Fruit fly (Drosophila melanogaster) whole organism, embryonic: ENCODE data around the gene ppk7.

Experiments used
- Atf-2 ChIP-seq: fragments of 200-800 bp; sonication (Bioruptor generic); optimal IDR thresholded peaks from 2 replicates; lab custom pipeline; 2016; ENCODE audit warnings: missing biosample characterization, missing genetic modification characterization
- Atf3 ChIP-seq: fragments of 200-800 bp; sonication (Bioruptor generic); optimal IDR thresholded peaks from 3 replicates; lab custom pipeline; 2016; ENCODE audit warnings: missing biosample characterization, missing genetic modification characterization
- C15 ChIP-seq: fragments of 200-800 bp; sonication (Bioruptor generic); IDR thresholded peaks from 3 replicates; pipeline ENCODE4 v1.3.6; 2022; ENCODE audit warnings: missing biosample characterization, missing genetic modification characterization
- CG11093 ChIP-seq: fragments of 200-800 bp; sonication (Bioruptor generic); IDR thresholded peaks from 3 replicates; pipeline ENCODE4 v1.3.6; 2022; ENCODE audit warnings: missing biosample characterization, missing genetic modification characterization
- CG11247 ChIP-seq: fragments of 200-800 bp; sonication (Bioruptor generic); IDR thresholded peaks from 2 replicates; pipeline ENCODE4 v1.3.6; 2022; ENCODE audit warnings: missing biosample characterization, missing genetic modification characterization
- CG11504 ChIP-seq: fragments of 200-800 bp; sonication (Bioruptor generic); optimal IDR thresholded peaks from 3 replicates; lab custom pipeline; 2019; ENCODE audit warnings: missing biosample characterization, mild to moderate bottlenecking, missing genetic modification characterization, moderate library complexity
- CG11696 ChIP-seq: fragments of 200-800 bp; sonication (Bioruptor generic); IDR thresholded peaks from 2 replicates; pipeline ENCODE4 v1.3.6; 2022; ENCODE audit warnings: missing biosample characterization, missing genetic modification characterization
- CG12236 ChIP-seq: fragments of 200-800 bp; sonication (Bioruptor generic); optimal IDR thresholded peaks from 2 replicates; lab custom pipeline; 2016; ENCODE audit warnings: missing biosample characterization, missing genetic modification characterization
- CG16779 ChIP-seq: fragments of 200-800 bp; sonication (Bioruptor generic); IDR thresholded peaks from 2 replicates; pipeline ENCODE4 v1.3.6; 2022; ENCODE audit warnings: missing biosample characterization, missing genetic modification characterization
- CG18011 ChIP-seq: fragments of 200-800 bp; sonication (Bioruptor generic); optimal IDR thresholded peaks from 2 replicates; lab custom pipeline; 2017; ENCODE audit warnings: missing biosample characterization, missing genetic modification characterization, mild to moderate bottlenecking, moderate library complexity, missing genotype
- CG18619 ChIP-seq: fragments of 200-800 bp; sonication (Bioruptor generic); optimal IDR thresholded peaks from 3 replicates; lab custom pipeline; 2017; ENCODE audit warnings: missing biosample characterization, mild to moderate bottlenecking, missing genetic modification characterization
- CG2678 ChIP-seq: fragments of 200-800 bp; sonication (Bioruptor generic); optimal IDR thresholded peaks from 3 replicates; lab custom pipeline; 2019; ENCODE audit warnings: missing biosample characterization, mild to moderate bottlenecking, missing genetic modification characterization, moderate library complexity
- CG2712 ChIP-seq: fragments of 200-800 bp; optimal IDR thresholded peaks from 3 replicates; lab custom pipeline; 2019; ENCODE audit warnings: missing biosample characterization, mild to moderate bottlenecking, missing genetic modification characterization, moderate library complexity
- CG33557 ChIP-seq: fragments of 200-800 bp; sonication (Bioruptor generic); optimal IDR thresholded peaks from 2 replicates; lab custom pipeline; 2019; ENCODE audit warnings: missing biosample characterization, mild to moderate bottlenecking, missing genetic modification characterization, moderate library complexity
- CG4424 ChIP-seq: fragments of 200-800 bp; sonication (Bioruptor generic); optimal IDR thresholded peaks from 3 replicates; lab custom pipeline; 2016; ENCODE audit warnings: missing biosample characterization, missing genetic modification characterization
- CG7745 ChIP-seq: fragments of 200-800 bp; sonication (Bioruptor generic); optimal IDR thresholded peaks from 2 replicates; lab custom pipeline; 2018; ENCODE audit warnings: missing biosample characterization, mild to moderate bottlenecking, missing genetic modification characterization, moderate library complexity
- CG7928 ChIP-seq: fragments of 200-800 bp; sonication (Bioruptor generic); optimal IDR thresholded peaks from 2 replicates; lab custom pipeline; 2017; ENCODE audit warnings: missing biosample characterization, mild to moderate bottlenecking, missing genetic modification characterization
- CG9876 ChIP-seq: fragments of 200-800 bp; sonication (Bioruptor generic); optimal IDR thresholded peaks from 2 replicates; lab custom pipeline; 2016; ENCODE audit warnings: missing biosample characterization, missing genetic modification characterization
- CrebB ChIP-seq: fragments of 200-800 bp; sonication (Bioruptor generic); optimal IDR thresholded peaks from 3 replicates; lab custom pipeline; 2018; ENCODE audit warnings: missing biosample characterization, mild to moderate bottlenecking, missing genetic modification characterization
- Dad ChIP-seq: fragments of 200-800 bp; sonication (Bioruptor generic); optimal IDR thresholded peaks from 3 replicates; lab custom pipeline; 2016; ENCODE audit warnings: missing biosample characterization, missing genetic modification characterization
- Doc2 ChIP-seq: fragments of 200-800 bp; sonication (Bioruptor generic); IDR thresholded peaks from 2 replicates; pipeline ENCODE4 v1.3.6; 2022; ENCODE audit warnings: missing biosample characterization, missing genetic modification characterization
- Dp ChIP-seq: fragments of 200-800 bp; sonication (Bioruptor generic); optimal IDR thresholded peaks from 2 replicates; lab custom pipeline; 2018; ENCODE audit warnings: missing biosample characterization, mild to moderate bottlenecking, missing genetic modification characterization, moderate library complexity
- NC2α ChIP-seq: fragments of 200-800 bp; sonication (Bioruptor generic); optimal IDR thresholded peaks from 2 replicates; lab custom pipeline; 2016; ENCODE audit warnings: missing biosample characterization, missing genetic modification characterization
- Neu2 ChIP-seq: fragments of 200-800 bp; sonication (Bioruptor generic); optimal IDR thresholded peaks from 3 replicates; lab custom pipeline; 2016; ENCODE audit warnings: missing biosample characterization, missing genetic modification characterization, borderline replicate concordance
- Stat92E ChIP-seq, 3 experiments: fragments of >200 bp in 2 of 3; fragments of 200-800 bp in 1 of 3; sonication (Bioruptor generic) in 1 of 3; optimal IDR thresholded peaks; 2 replicates each; lab custom pipeline; 2017 to 2019; ENCODE audit warnings: missing biosample characterization in 3 of 3, missing genetic modification characterization in 3 of 3, mild to moderate bottlenecking in 1 of 3, moderate library complexity in 1 of 3
- Tbp ChIP-seq: fragments of >200 bp; optimal IDR thresholded peaks from 2 replicates; lab custom pipeline; 2018; ENCODE audit warnings: missing biosample characterization, missing genetic modification characterization
- ac ChIP-seq: fragments of 200-800 bp; sonication (Bioruptor generic); optimal IDR thresholded peaks from 3 replicates; lab custom pipeline; 2017; ENCODE audit warnings: missing biosample characterization, mild to moderate bottlenecking, missing genetic modification characterization
- al ChIP-seq: fragments of 200-800 bp; sonication (Bioruptor generic); IDR thresholded peaks from 2 replicates; pipeline ENCODE4 v1.3.6; 2022; ENCODE audit warnings: missing biosample characterization, missing genetic modification characterization
- bcd ChIP-seq: fragments of 200-800 bp; sonication (Bioruptor generic); optimal IDR thresholded peaks from 2 replicates; lab custom pipeline; 2017; ENCODE audit warnings: missing biosample characterization, mild to moderate bottlenecking, missing genetic modification characterization
- caup ChIP-seq: fragments of 200-800 bp; sonication (Bioruptor generic); optimal IDR thresholded peaks from 3 replicates; lab custom pipeline; 2017; ENCODE audit warnings: missing biosample characterization, mild to moderate bottlenecking, missing genetic modification characterization, moderate library complexity; ENCODE audit not compliant: severe bottlenecking
- croc ChIP-seq: fragments of 200-800 bp; sonication (Bioruptor generic); conservative IDR thresholded peaks from 3 replicates; pipeline ENCODE4 v1.3.6; 2022; ENCODE audit warnings: missing biosample characterization, missing genetic modification characterization
- crp ChIP-seq, 2 experiments: fragments of 200-800 bp; sonication (Bioruptor generic); optimal IDR thresholded peaks; 2 replicates in 1 of 2; 3 replicates in 1 of 2; lab custom pipeline; 2017; ENCODE audit warnings: missing biosample characterization in 2 of 2, missing genetic modification characterization in 2 of 2, mild to moderate bottlenecking in 1 of 2, moderate library complexity in 1 of 2
- dpn ChIP-seq, 2 experiments: fragments of 200-800 bp; sonication (Bioruptor generic); optimal IDR thresholded peaks; 3 replicates each; lab custom pipeline; 2016; ENCODE audit warnings: missing biosample characterization in 2 of 2, missing genetic modification characterization in 2 of 2
- eyg ChIP-seq: fragments of 200-800 bp; sonication (Bioruptor generic); optimal IDR thresholded peaks from 3 replicates; lab custom pipeline; 2016; ENCODE audit warnings: missing biosample characterization, missing genetic modification characterization
- ftz-f1 ChIP-seq: fragments of 200-800 bp; sonication (Bioruptor generic); optimal IDR thresholded peaks from 2 replicates; lab custom pipeline; 2016; ENCODE audit warnings: missing biosample characterization, missing genetic modification characterization
- gfzf ChIP-seq: fragments of 200-800 bp; sonication (Bioruptor generic); optimal IDR thresholded peaks from 2 replicates; lab custom pipeline; 2016; ENCODE audit warnings: missing biosample characterization, mild to moderate bottlenecking, missing genetic modification characterization, moderate library complexity
- ind ChIP-seq: fragments of 200-800 bp; sonication (Bioruptor generic); optimal IDR thresholded peaks from 3 replicates; lab custom pipeline; 2016; ENCODE audit warnings: missing biosample characterization, missing genetic modification characterization
- jing ChIP-seq: fragments of 200-800 bp; sonication (Bioruptor generic); optimal IDR thresholded peaks from 2 replicates; lab custom pipeline; 2018; ENCODE audit warnings: missing biosample characterization, mild to moderate bottlenecking, missing genetic modification characterization
- kay ChIP-seq: fragments of 200-800 bp; sonication (Bioruptor generic); optimal IDR thresholded peaks from 2 replicates; lab custom pipeline; 2016; ENCODE audit warnings: missing biosample characterization, missing genetic modification characterization
- lov ChIP-seq, 2 experiments: fragments of 200-800 bp in 1 of 2; fragments of >200 bp in 1 of 2; sonication (Bioruptor generic) in 1 of 2; IDR thresholded peaks in 1 of 2; optimal IDR thresholded peaks in 1 of 2; 2 replicates in 1 of 2; 3 replicates in 1 of 2; pipeline versions ENCODE4 v1.3.6 to Lab custom; 2017 to 2022; ENCODE audit warnings: missing biosample characterization in 1 of 2, missing genetic modification characterization in 1 of 2
- nau ChIP-seq: fragments of 200-800 bp; sonication (Bioruptor generic); optimal IDR thresholded peaks from 3 replicates; lab custom pipeline; 2017; ENCODE audit warnings: missing biosample characterization, mild to moderate bottlenecking, missing genetic modification characterization, missing genetic modification reagents
- org-1 ChIP-seq: fragments of 200-800 bp; sonication (Bioruptor generic); optimal IDR thresholded peaks from 2 replicates; lab custom pipeline; 2017; ENCODE audit warnings: missing biosample characterization, missing genetic modification characterization
- ro ChIP-seq: fragments of 200-800 bp; sonication (Bioruptor generic); IDR thresholded peaks from 2 replicates; pipeline ENCODE4 v1.3.6; 2022; ENCODE audit warnings: missing biosample characterization, missing genetic modification characterization
- sim ChIP-seq: fragments of 200-800 bp; sonication (Bioruptor generic); IDR thresholded peaks from 2 replicates; pipeline ENCODE4 v1.3.6; 2022; ENCODE audit warnings: missing biosample characterization, missing genetic modification characterization
- sob ChIP-seq: fragments of 200-800 bp; sonication (Bioruptor generic); IDR thresholded peaks from 2 replicates; pipeline ENCODE4 v1.3.6; 2022; ENCODE audit warnings: missing biosample characterization, missing genetic modification characterization
- stwl ChIP-seq: fragments of 200-800 bp; sonication (Bioruptor generic); optimal IDR thresholded peaks from 3 replicates; lab custom pipeline; 2018; ENCODE audit warnings: missing biosample characterization, mild to moderate bottlenecking, missing genetic modification characterization, moderate library complexity
- tna ChIP-seq: fragments of 200-800 bp; sonication (Bioruptor generic); IDR thresholded peaks from 2 replicates; pipeline ENCODE4 v1.3.6; 2022; ENCODE audit warnings: missing biosample characterization, missing genetic modification characterization; ENCODE audit not compliant: partially characterized antibody
- ttk ChIP-seq: fragments of 200-800 bp; sonication (Bioruptor generic); IDR thresholded peaks from 2 replicates; pipeline ENCODE4 v2.1.2; 2022; ENCODE audit warnings: missing biosample characterization, missing genetic modification characterization
- tup ChIP-seq: fragments of 200-800 bp; sonication (Bioruptor generic); optimal IDR thresholded peaks from 2 replicates; lab custom pipeline; 2016; ENCODE audit warnings: missing biosample characterization, mild to moderate bottlenecking, missing genetic modification characterization, moderate library complexity

ppk7 gene

DNA sequence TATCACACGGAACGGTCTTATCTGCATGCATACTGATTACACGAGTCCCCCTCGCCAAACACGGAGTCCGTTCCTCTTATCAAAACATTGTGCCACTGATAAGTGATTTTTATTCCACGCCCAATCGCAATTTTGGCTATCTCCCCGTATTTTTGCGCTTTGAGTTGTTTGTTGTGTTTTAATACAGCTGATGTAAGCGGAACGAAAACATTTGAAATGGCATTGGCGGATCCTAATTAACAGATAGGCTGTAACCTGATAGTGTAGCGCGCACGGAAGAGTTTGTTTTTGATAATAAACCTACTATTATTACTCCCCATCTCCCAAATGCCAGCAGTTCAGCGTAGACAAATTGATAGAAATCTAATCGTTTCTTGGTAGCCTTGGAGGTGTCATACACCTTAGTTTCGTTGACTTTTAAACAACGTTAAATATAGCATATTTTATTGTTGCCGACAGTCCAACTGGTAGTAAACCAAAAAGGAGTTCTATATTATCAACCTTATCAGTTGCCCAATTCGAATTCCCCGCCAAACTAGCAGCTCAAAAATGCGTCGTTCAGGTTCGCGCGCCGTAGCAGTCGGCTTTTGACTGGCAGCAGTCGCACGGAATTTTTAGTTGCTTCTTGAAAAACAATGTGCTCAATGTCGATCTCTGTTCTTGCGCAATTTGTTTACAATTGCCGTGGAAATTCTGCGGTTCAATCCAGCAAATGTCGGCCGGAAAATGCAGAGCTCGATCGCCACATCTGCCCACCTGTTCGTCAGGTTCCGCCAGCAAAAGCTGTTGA is 10.9 kb downstream of the ppk7 start (continued):
- TF ChIP-seq lov (optimal IDR thresholded peaks at IDR 0.05; lab: Kevin White, UChicago) (no peak), lov (GFP tag; IDR thresholded peaks at IDR 0.05; lab: Robert Waterston, UW) (no peak), Neu2 (GFP tag; lab: Kevin White, UChicago) (peak; percentile 27), CG2678 (tag; lab: Kevin White, UChicago) (peak; percentile 3), CG18619 (GFP tag; lab: Kevin White, UChicago) (no peak), NC2α (GFP tag; lab: Kevin White, UChicago) (no peak), tna (GFP tag; lab: Robert Waterston, UW) (no peak), CG16779 (GFP tag; lab: Robert Waterston, UW) (0 out of 2 replicates have a peak, but pooled peaks have one; percentile 31), jing (GFP tag; lab: Kevin White, UChicago) (no peak), tup (GFP tag; lab: Kevin White, UChicago) (no peak), sim (no peak), bcd (GFP tag; lab: Kevin White, UChicago) (no peak), CG2712 (tag; lab: Kevin White, UChicago) (peak; percentile 17), CG33557 (no peak), al (GFP tag; lab: Robert Waterston, UW) (no peak), CrebB (tag; lab: Kevin White, UChicago) (no peak), Stat92E (GFP tag; optimal IDR thresholded peaks at IDR 0.05; lab: Kevin White, UChicago) (peak in 1 of 3 experiments; percentile 16), eyg (GFP tag; lab: Kevin White, UChicago) (no peak), CG11504 (tag; lab: Kevin White, UChicago) (no peak), ftz-f1 (GFP tag; lab: Kevin White, UChicago) (peak; percentile 85), sob (GFP tag; lab: Robert Waterston, UW) (peak; percentile 56; the same call in 1 of the 2 replicates), Dp (GFP tag; lab: Kevin White, UChicago) (peak; percentile 95), CG18011 (peak; percentile 98), stwl (tag; lab: Kevin White, UChicago) (peak; percentile 65), gfzf (GFP tag; lab: Kevin White, UChicago) (peak; percentile 92), Dad (GFP tag; lab: Kevin White, UChicago) (no peak), kay (GFP tag; lab: Kevin White, UChicago) (no peak), Tbp (GFP tag; lab: Kevin White, UChicago) (no peak), org-1 (GFP tag; lab: Kevin White, UChicago) (no peak), crp (GFP tag; optimal IDR thresholded peaks at IDR 0.05; lab: Kevin White, UChicago) (peak in 1 of 2 experiments; percentile 71), CG9876 (GFP tag; lab: Kevin White, UChicago) (no peak), dpn (GFP tag; optimal IDR thresholded peaks at IDR 0.05; lab: Kevin White, UChicago) (peak; percentile 0 to 24), CG7928 (peak; percentile 22), Atf-2 (GFP tag; lab: Kevin White, UChicago) (no peak), CG11093 (GFP tag; lab: Robert Waterston, UW) (no peak), C15 (GFP tag; lab: Robert Waterston, UW) (no peak), CG11696 (GFP tag; lab: Robert Waterston, UW) (no peak), CG4424 (no peak), ind (GFP tag; lab: Kevin White, UChicago) (no peak), Atf3 (GFP tag; lab: Kevin White, UChicago) (no peak), ro (GFP tag; lab: Robert Waterston, UW) (no peak), ac (GFP tag; lab: Kevin White, UChicago) (no peak), CG12236 (no peak), CG11247 (GFP tag; lab: Robert Waterston, UW) (no peak), nau (GFP tag; lab: Kevin White, UChicago) (no peak), ttk (GFP tag; lab: Robert Waterston, UW) (no peak), caup (peak; percentile 62), Doc2 (GFP tag; lab: Robert Waterston, UW) (no peak), croc (GFP tag; lab: Robert Waterston, UW) (no peak), CG7745 (no peak)
